Worm (Caenorhabditis elegans) whole organism, early embryonic: Measurements from ENCODE around the gene C16C8.21.
"Not testable (repeated sequence)": the region's sequence is repeated elsewhere in the genome, so short reads cannot be mapped to it uniquely, and the experiment has no call there.

Experiments used
- B0310.2 ChIP-seq: sonication (generic microtip); optimal IDR thresholded peaks from 2 replicates; lab custom pipeline; 2016; ENCODE audit warnings: mild to moderate bottlenecking, missing genetic modification characterization, missing compliant biosample characterization
- F13C5.2 ChIP-seq: sonication (generic microtip); optimal IDR thresholded peaks from 2 replicates; lab custom pipeline; 2017; ENCODE audit warnings: mild to moderate bottlenecking, missing genetic modification characterization, inconsistent platforms, missing compliant biosample characterization
- aly-1 ChIP-seq: sonication (generic microtip); optimal IDR thresholded peaks from 2 replicates; lab custom pipeline; 2016; ENCODE audit warnings: missing genetic modification characterization, missing compliant biosample characterization
- ama-1 ChIP-seq: fragments of 150-350 bp; optimal IDR thresholded peaks from 2 replicates; lab custom pipeline; 2014
- ceh-13 ChIP-seq: fragments of 200-800 bp; sonication (Bioruptor generic); optimal IDR thresholded peaks from 2 replicates; lab custom pipeline; 2018; ENCODE audit warnings: mild to moderate bottlenecking, missing genetic modification characterization, missing compliant biosample characterization
- ceh-36 ChIP-seq: sonication (generic microtip); optimal IDR thresholded peaks from 2 replicates; lab custom pipeline; 2016; ENCODE audit warnings: missing genetic modification characterization, inconsistent platforms, missing compliant biosample characterization
- ets-7 ChIP-seq: sonication (generic microtip); optimal IDR thresholded peaks from 2 replicates; lab custom pipeline; 2016; ENCODE audit warnings: missing genotype, missing genetic modification characterization, missing compliant biosample characterization
- flt-1 ChIP-seq: fragments of 200-800 bp; sonication (Bioruptor generic); IDR thresholded peaks from 2 replicates; pipeline ENCODE4 v1.3.6; 2022; ENCODE audit warnings: missing genetic modification characterization, missing compliant biosample characterization
- hmbx-1 ChIP-seq: sonication (generic microtip); optimal IDR thresholded peaks from 2 replicates; lab custom pipeline; 2016; ENCODE audit warnings: mild to moderate bottlenecking, missing genetic modification characterization, missing compliant biosample characterization
- hmg-4 ChIP-seq: fragments of 200-800 bp; sonication (Bioruptor generic); optimal IDR thresholded peaks from 2 replicates; lab custom pipeline; 2018; ENCODE audit warnings: mild to moderate bottlenecking, missing genetic modification characterization, missing compliant biosample characterization
- hnd-1 ChIP-seq: sonication (generic microtip); optimal IDR thresholded peaks from 2 replicates; lab custom pipeline; 2016; ENCODE audit warnings: missing genetic modification characterization, missing compliant biosample characterization
- pes-1 ChIP-seq: fragments of 200-800 bp; sonication (Bioruptor generic); IDR thresholded peaks from 2 replicates; pipeline ENCODE4 v1.3.6; 2022; ENCODE audit warnings: missing genetic modification reagents, missing genetic modification characterization, missing compliant biosample characterization
- scrt-1 ChIP-seq: fragments of 200-800 bp; sonication (Bioruptor generic); IDR thresholded peaks from 2 replicates; pipeline ENCODE4 v1.3.6; 2022; ENCODE audit warnings: missing genetic modification characterization, missing compliant biosample characterization
- sea-1 ChIP-seq: fragments of 200-800 bp; sonication (Bioruptor generic); conservative IDR thresholded peaks from 2 replicates; pipeline ENCODE4 v1.3.6; 2022; ENCODE audit warnings: missing genetic modification characterization, missing compliant biosample characterization
- tbx-11 ChIP-seq: fragments of 200-800 bp; sonication (Bioruptor generic); IDR thresholded peaks from 2 replicates; pipeline ENCODE4 v1.3.6; 2022; ENCODE audit warnings: missing genetic modification characterization, missing compliant biosample characterization
- tbx-37 ChIP-seq: fragments of 200-800 bp; sonication (Bioruptor generic); conservative IDR thresholded peaks from 2 replicates; pipeline ENCODE4 v1.3.6; 2022; ENCODE audit warnings: missing genetic modification reagents, missing genetic modification characterization, missing compliant biosample characterization
- tra-4 ChIP-seq: sonication (generic microtip); optimal IDR thresholded peaks from 2 replicates; lab custom pipeline; 2017; ENCODE audit warnings: missing genetic modification characterization, missing compliant biosample characterization

The C16C8.21 gene

DNA sequence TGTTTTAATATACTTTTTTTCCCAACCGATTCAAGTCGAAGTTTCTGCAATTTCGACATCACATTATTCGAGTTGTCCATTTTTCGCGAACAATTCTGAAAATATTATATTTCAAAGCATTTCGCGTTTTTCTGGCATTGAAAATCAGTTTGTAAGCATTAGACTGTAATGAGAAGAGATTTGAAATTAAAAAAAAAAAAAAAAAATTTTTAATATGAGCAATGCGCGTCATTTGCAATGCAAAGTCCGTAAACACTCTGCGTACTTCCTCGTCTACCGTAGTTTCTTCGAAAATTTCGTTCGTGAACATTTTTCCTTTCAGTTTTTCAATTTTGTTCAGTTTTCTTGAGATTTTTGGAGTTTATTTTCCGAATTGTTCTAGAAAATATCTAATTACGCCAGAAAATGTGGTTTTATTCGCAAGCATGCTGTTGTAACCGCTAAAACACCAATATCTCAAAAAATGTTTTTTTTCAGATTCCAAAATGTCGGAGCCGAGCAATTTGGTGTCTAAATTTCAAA is 2.7 kb upstream of the C16C8.21 start, which contains the start of the genes C16C8.5 and C16C8.16:
C16C8.5 (minus strand) TSS at position 101 of the 522 bp plus-strand sequence.
C16C8.16 (plus strand) TSS at position 472 of the 522 bp plus-strand sequence.
- no peak for TF ChIP-seq hmg-4 (GFP tag; lab: Kevin White, UChicago)
- no peak for TF ChIP-seq tra-4 (tag; lab: Kevin White, UChicago)
- no peak for TF ChIP-seq B0310.2 (tag; lab: Kevin White, UChicago)
- TF ChIP-seq ceh-13, result no peak
- no peak for TF ChIP-seq tbx-11
- TF ChIP-seq hmbx-1 (tag; lab: Kevin White, UChicago), result no peak
- TF ChIP-seq flt-1, result no peak
- no peak for TF ChIP-seq ceh-36 (tag; lab: Kevin White, UChicago)
- TF ChIP-seq sea-1 (GFP tag; lab: Robert Waterston, UW), result no peak
- no peak for TF ChIP-seq hnd-1 (tag; lab: Kevin White, UChicago)
- TF ChIP-seq ets-7 (tag; lab: Kevin White, UChicago), result no peak
- TF ChIP-seq F13C5.2 (tag; lab: Kevin White, UChicago), result no peak
- TF ChIP-seq tbx-37, result no peak
- no peak for TF ChIP-seq ama-1
- TF ChIP-seq aly-1 (tag; lab: Kevin White, UChicago), result no peak

DNA sequence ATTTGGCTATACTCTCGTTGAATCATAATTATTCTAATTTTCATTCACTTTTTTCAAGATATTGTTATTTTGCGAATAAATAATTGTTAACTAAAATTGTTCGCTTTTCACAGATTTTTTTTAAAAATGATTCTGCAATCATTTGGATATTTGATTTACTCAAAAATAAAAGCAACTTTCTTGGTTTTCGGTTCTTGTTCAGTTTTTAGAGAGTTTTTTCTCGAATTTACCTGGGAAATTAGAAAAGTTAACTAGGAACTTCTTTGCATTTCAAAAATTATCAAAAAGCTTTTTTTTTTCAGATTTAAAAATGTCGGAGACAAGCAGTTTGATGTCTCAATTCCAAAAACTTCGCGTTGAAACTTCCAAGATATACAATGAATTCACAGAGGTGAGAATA is 1.4 kb upstream of the C16C8.21 start, which contains the start of the genes C16C8.20 and gldi-6:
C16C8.20 (plus strand) TSS at position 301 of the 400 bp plus-strand sequence.
gldi-6 (plus strand) TSS at position 301 of the 400 bp plus-strand sequence.
- TF ChIP-seq B0310.2 (tag; lab: Kevin White, UChicago) (no peak), tra-4 (tag; lab: Kevin White, UChicago) (no peak), hmbx-1 (tag; lab: Kevin White, UChicago) (no peak), hnd-1 (tag; lab: Kevin White, UChicago) (no peak), scrt-1 (GFP tag; lab: Robert Waterston, UW) (no peak), sea-1 (GFP tag; lab: Robert Waterston, UW) (no peak), F13C5.2 (tag; lab: Kevin White, UChicago) (no peak), tbx-37 (no peak), ceh-13 (no peak), pes-1 (GFP tag; lab: Robert Waterston, UW) (no peak), flt-1 (no peak), aly-1 (tag; lab: Kevin White, UChicago) (no peak), ama-1 (no peak), hmg-4 (GFP tag; lab: Kevin White, UChicago) (no peak), ets-7 (tag; lab: Kevin White, UChicago) (no peak), tbx-11 (no peak), ceh-36 (tag; lab: Kevin White, UChicago) (no peak)

DNA sequence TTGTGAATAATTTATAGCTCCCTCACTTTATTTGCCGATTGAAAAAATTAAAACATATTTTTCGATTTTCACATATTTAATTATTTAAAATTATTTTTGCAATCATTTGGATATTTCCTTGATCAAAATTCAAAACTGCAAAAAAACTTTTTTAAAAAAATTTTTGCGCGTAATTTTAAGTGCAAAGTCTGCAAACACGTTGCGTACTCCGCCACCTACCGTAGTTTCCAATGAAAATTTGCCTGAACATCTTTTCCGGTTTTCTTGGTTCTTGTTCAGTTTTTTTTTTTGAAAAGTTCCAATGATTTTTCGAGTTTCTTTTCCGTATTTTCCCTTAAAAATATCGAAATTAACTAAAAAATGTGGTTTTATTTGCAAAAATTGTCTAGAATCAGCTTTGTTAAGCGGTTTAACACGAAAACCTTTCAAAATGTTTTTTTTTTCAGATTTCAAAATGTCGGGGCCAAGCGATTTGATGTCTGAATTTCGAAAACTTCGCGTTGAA is 822 bp downstream of the C16C8.21 start, which contains the start of gene C16C8.25:
C16C8.25 (plus strand) TSS at position 455 of the 505 bp plus-strand sequence.
- no peak for TF ChIP-seq ceh-13
- no peak for TF ChIP-seq aly-1 (tag; lab: Kevin White, UChicago)
- no peak for TF ChIP-seq B0310.2 (tag; lab: Kevin White, UChicago)
- no peak for TF ChIP-seq ama-1
- TF ChIP-seq hmg-4 (GFP tag; lab: Kevin White, UChicago), result no peak
- no peak for TF ChIP-seq F13C5.2 (tag; lab: Kevin White, UChicago)
- TF ChIP-seq tbx-11, result no peak
- no peak for TF ChIP-seq flt-1
- no peak for TF ChIP-seq tra-4 (tag; lab: Kevin White, UChicago)
- no peak for TF ChIP-seq ets-7 (tag; lab: Kevin White, UChicago)

ce11 chrII:3449514-3449913 is 1.5 kb downstream of the C16C8.21 start, which contains the start of gene C16C8.14:
Gene C16C8.14 (plus strand): TSS chrII:3449814.
- not testable (repeated sequence) for TF ChIP-seq ceh-36 (tag; lab: Kevin White, UChicago); tbx-37; pes-1 (GFP tag; lab: Robert Waterston, UW)

ce11 chrII:3452421-3452820 is 4.4 kb downstream of the C16C8.21 start, which contains the start of gene C16C8.12:
Gene C16C8.12 (plus strand): TSS chrII:3452721.
- TF ChIP-seq tra-4 (tag; lab: Kevin White, UChicago) (no peak), flt-1 (no peak), scrt-1 (GFP tag; lab: Robert Waterston, UW) (no peak), F13C5.2 (tag; lab: Kevin White, UChicago) (no peak), pes-1 (GFP tag; lab: Robert Waterston, UW) (no peak), ceh-13 (no peak), tbx-11 (no peak), sea-1 (GFP tag; lab: Robert Waterston, UW) (no peak), ets-7 (tag; lab: Kevin White, UChicago) (no peak), aly-1 (tag; lab: Kevin White, UChicago) (no peak), hmbx-1 (tag; lab: Kevin White, UChicago) (no peak), ama-1 (no peak), B0310.2 (tag; lab: Kevin White, UChicago) (no peak), ceh-36 (tag; lab: Kevin White, UChicago) (no peak), hnd-1 (tag; lab: Kevin White, UChicago) (no peak), hmg-4 (GFP tag; lab: Kevin White, UChicago) (no peak), tbx-37 (no peak)

ce11 chrII:3453521-3453920 is 5.5 kb downstream of the C16C8.21 start, which contains the start of gene C16C8.11:
Gene C16C8.11 (plus strand): TSS chrII:3453708.
- no peak for TF ChIP-seq hnd-1 (tag; lab: Kevin White, UChicago)
- TF ChIP-seq ceh-36 (tag; lab: Kevin White, UChicago), result no peak
- TF ChIP-seq ama-1, result no peak
- TF ChIP-seq tra-4 (tag; lab: Kevin White, UChicago), result no peak
- TF ChIP-seq F13C5.2 (tag; lab: Kevin White, UChicago), result no peak
- TF ChIP-seq B0310.2 (tag; lab: Kevin White, UChicago), result no peak
- no peak for TF ChIP-seq hmbx-1 (tag; lab: Kevin White, UChicago)
- TF ChIP-seq pes-1 (GFP tag; lab: Robert Waterston, UW), result no peak
- TF ChIP-seq hmg-4 (GFP tag; lab: Kevin White, UChicago), result no peak

ce11 chrII:3458209-3458608 is 10.2 kb downstream of the C16C8.21 start, which contains the start of the genes C16C8.26 and C16C8.19:
Gene C16C8.26 (minus strand): TSS chrII:3458309.
Gene C16C8.19 (plus strand): TSS chrII:3458487.
- TF ChIP-seq tbx-11 (no peak), aly-1 (tag; lab: Kevin White, UChicago) (no peak), ceh-13 (no peak), sea-1 (GFP tag; lab: Robert Waterston, UW) (no peak), F13C5.2 (tag; lab: Kevin White, UChicago) (no peak), ets-7 (tag; lab: Kevin White, UChicago) (no peak)
